Worm (Caenorhabditis elegans) whole organism, L1 larva: ENCODE results near the gene F13B12.3.
A peak's percentile ranks its signal among the peaks of the same experiment; 100 is the strongest.

Source experiments
- dpl-1 ChIP-seq, 3 experiments: fragments of 150-350 bp in 2 of 3; sonication (generic microtip) in 1 of 3; optimal IDR thresholded peaks; 2 replicates each; lab custom pipeline; 2014 to 2017; ENCODE audit warnings: missing biosample characterization in 3 of 3, missing genetic modification characterization in 3 of 3, missing genetic modification reagents in 3 of 3
- lin-13 ChIP-seq: fragments of 150-350 bp; optimal IDR thresholded peaks from 2 replicates; lab custom pipeline; 2014; ENCODE audit warnings: missing biosample characterization, missing genetic modification reagents, missing genetic modification characterization

ce11 chrIV:10403193-10404058 is 35.5 kb upstream of the F13B12.3 start, which contains the start of gene gpa-7:
- TF ChIP-seq lin-13 (GFP tag; lab: Kevin White, UChicago): no peak
- peak in 2 of 3 experiments; percentile 18 to 25 for TF ChIP-seq dpl-1 (GFP tag; optimal IDR thresholded peaks at IDR 0.05; lab: Kevin White, UChicago)
